Worm (Caenorhabditis elegans): ENCODE results near the gene Y57E12AL.1.

Gene Y57E12AL.1

DNA sequence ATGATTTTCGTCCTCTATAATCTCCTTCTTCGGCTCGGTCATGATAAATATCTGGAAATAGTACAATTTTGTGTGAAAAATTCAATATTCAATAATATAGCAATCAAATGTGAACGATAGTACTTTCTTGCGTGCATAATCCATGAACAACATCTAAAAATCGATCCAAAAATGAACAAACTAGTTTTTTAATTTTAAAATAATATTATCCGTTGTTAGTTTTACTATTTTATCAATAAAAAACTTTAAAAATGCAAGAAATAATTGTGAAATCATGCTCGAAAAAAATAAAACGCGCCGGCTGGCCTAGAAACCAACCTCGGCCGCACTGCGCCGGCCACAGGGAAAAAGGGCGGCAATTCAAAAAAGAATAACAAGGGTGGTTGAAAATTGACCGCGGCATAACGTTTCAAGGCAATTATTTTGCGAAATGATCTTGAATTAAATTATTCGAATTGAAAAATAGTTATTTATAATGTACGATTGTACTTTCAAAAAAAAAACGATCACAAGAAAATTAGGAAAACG, 24.3 kb downstream of the Y57E12AL.1 start, which contains the start of gene mys-1:
mys-1 (minus strand) TSS at position 51 of the 528 bp plus-strand sequence.
- TF ChIP-seq isw-1 (GFP tag; IDR thresholded peaks at IDR 0.05): peak; percentile 35; the same call in 1 of the 2 replicates
- peak; percentile 89 for TF ChIP-seq ceh-90 (tag; optimal IDR thresholded peaks at IDR 0.05)
- TF ChIP-seq pax-3 (tag; optimal IDR thresholded peaks at IDR 0.05): peak; percentile 78
- peak; percentile 97 for TF ChIP-seq rnt-1 (tag; optimal IDR thresholded peaks at IDR 0.05)
- TF ChIP-seq hlh-4 (tag; optimal IDR thresholded peaks at IDR 0.05): no peak
- no peak for TF ChIP-seq fos-1 (tag; optimal IDR thresholded peaks at IDR 0.05)
- TF ChIP-seq lin-35 (GFP tag; optimal IDR thresholded peaks at IDR 0.05): peak; percentile 95
- TF ChIP-seq sox-4 (tag; optimal IDR thresholded peaks at IDR 0.05): peak; percentile 73
- TF ChIP-seq dsc-1 (tag; optimal IDR thresholded peaks at IDR 0.05): peak; percentile 72
- TF ChIP-seq lin-14 (GFP tag; optimal IDR thresholded peaks at IDR 0.05): peak; percentile 72
- TF ChIP-seq Y116A8C.19 (tag; optimal IDR thresholded peaks at IDR 0.05; ENCODE audit: borderline replicate concordance): peak; percentile 38
- TF ChIP-seq hpl-2 (GFP tag; optimal IDR thresholded peaks at IDR 0.05): no peak
- TF ChIP-seq snu-23 (GFP tag; optimal IDR thresholded peaks at IDR 0.05): peak; percentile 62
- TF ChIP-seq C34B4.2 (tag; optimal IDR thresholded peaks at IDR 0.05): no peak
- no peak for TF ChIP-seq nhr-77 (tag; optimal IDR thresholded peaks at IDR 0.05)
- no peak for TF ChIP-seq elt-2 (tag; optimal IDR thresholded peaks at IDR 0.05)
- TF ChIP-seq nhr-237 (tag; optimal IDR thresholded peaks at IDR 0.05): no peak
- TF ChIP-seq unc-98 (GFP tag; IDR thresholded peaks at IDR 0.05): peak; percentile 46; the same call in 1 of the 2 replicates
- TF ChIP-seq fkh-4 (tag; optimal IDR thresholded peaks at IDR 0.05; ENCODE audit: borderline replicate concordance): peak; percentile 72
- peak; percentile 76 for TF ChIP-seq irx-1 (tag; optimal IDR thresholded peaks at IDR 0.05)
- TF ChIP-seq jun-1 (tag; optimal IDR thresholded peaks at IDR 0.05): peak; percentile 10
- TF ChIP-seq dpl-1 (GFP tag; optimal IDR thresholded peaks at IDR 0.05): peak; percentile 86 to 94 (median 90)
- TF ChIP-seq nhr-90 (tag; optimal IDR thresholded peaks at IDR 0.05; ENCODE audit: poor library complexity): peak; percentile 84
- no peak for TF ChIP-seq ceh-88 (GFP tag; IDR thresholded peaks at IDR 0.05)
- no peak for TF ChIP-seq zip-4 (GFP tag; optimal IDR thresholded peaks at IDR 0.05)
- TF ChIP-seq unc-86 (tag; optimal IDR thresholded peaks at IDR 0.05): peak; percentile 59
- TF ChIP-seq ets-5 (GFP tag; IDR thresholded peaks at IDR 0.05): no peak
- no peak for TF ChIP-seq unc-30 (tag; optimal IDR thresholded peaks at IDR 0.05)
- TF ChIP-seq tbx-2 (tag; optimal IDR thresholded peaks at IDR 0.05): peak; percentile 84
- no peak for TF ChIP-seq nhr-76 (tag; optimal IDR thresholded peaks at IDR 0.05)
- no peak for TF ChIP-seq pag-3 (tag; optimal IDR thresholded peaks at IDR 0.05; ENCODE audit: borderline replicate concordance, insufficient read depth)
- TF ChIP-seq mab-9 (GFP tag; IDR thresholded peaks at IDR 0.05): no peak
- TF ChIP-seq nhr-71 (tag; optimal IDR thresholded peaks at IDR 0.05): peak; percentile 83
- TF ChIP-seq swsn-7 (tag; optimal IDR thresholded peaks at IDR 0.05): peak; percentile 69
- TF ChIP-seq ceh-82 (tag; optimal IDR thresholded peaks at IDR 0.05): peak; percentile 31 to 41 (median 35)
- TF ChIP-seq nhr-28 (tag; optimal IDR thresholded peaks at IDR 0.05): no peak
- TF ChIP-seq ama-1 (optimal IDR thresholded peaks at IDR 0.05): no peak
- no peak for TF ChIP-seq unc-62 (GFP tag; optimal IDR thresholded peaks at IDR 0.05)
- TF ChIP-seq alr-1 (tag; optimal IDR thresholded peaks at IDR 0.05; ENCODE audit: borderline replicate concordance): no peak
- peak; percentile 34 for TF ChIP-seq lin-13 (GFP tag; optimal IDR thresholded peaks at IDR 0.05)
- TF ChIP-seq ces-1 (GFP tag; optimal IDR thresholded peaks at IDR 0.05): no peak
- TF ChIP-seq efl-1 (optimal IDR thresholded peaks at IDR 0.05): peak; percentile 93 to 94
- peak; percentile 93 to 99 for TF ChIP-seq efl-1 (GFP tag; optimal IDR thresholded peaks at IDR 0.05 in 1 of 2)
- TF ChIP-seq pqm-1 (tag; optimal IDR thresholded peaks at IDR 0.05): no peak
- TF ChIP-seq vab-15 (tag; optimal IDR thresholded peaks at IDR 0.05): no peak
- TF ChIP-seq xbp-1 (tag; optimal IDR thresholded peaks at IDR 0.05): peak; percentile 77
- TF ChIP-seq lsy-2 (tag; optimal IDR thresholded peaks at IDR 0.05): peak; percentile 48 to 54
- peak; percentile 17 for TF ChIP-seq snpc-4 (tag; optimal IDR thresholded peaks at IDR 0.05)
- TF ChIP-seq egl-27 (tag; optimal IDR thresholded peaks at IDR 0.05): no peak
- peak; percentile 83 for TF ChIP-seq nhr-47 (tag; optimal IDR thresholded peaks at IDR 0.05)
- no peak for TF ChIP-seq aha-1 (tag; optimal IDR thresholded peaks at IDR 0.05)
- no peak for TF ChIP-seq sptf-1 (tag; optimal IDR thresholded peaks at IDR 0.05)
- TF ChIP-seq tlp-1 (tag; optimal IDR thresholded peaks at IDR 0.05): no peak
